Comparison of ENCODE assay signal across 2 fruit fly cellular contexts in genomic region chr2L:11170549-11170948, dm6.
TF ChIP-seq lines count a peak whose summit lies in the region.

No protein-coding gene starts in this region.

- TF ChIP-seq CTCF in whole organism, embryonic (GFP tag; optimal IDR thresholded peaks at IDR 0.05; lab: Kevin White, UChicago), result no peak

TF ChIP-seq in whole organism, embryonic, 481 proteins besides CTCF, POLR2A, EP300 and RAD21:
- TF ChIP-seq chinmo (GFP tag; IDR thresholded peaks at IDR 0.05; lab: Robert Waterston, UW; ENCODE audit: partially characterized antibody) (0 out of 4 replicates have a peak, but pooled peaks have one; percentile 51), MTF-1 (GFP tag; optimal IDR thresholded peaks at IDR 0.05; lab: Kevin White, UChicago; ENCODE audit: borderline replicate concordance) (no peak), sd (tag; optimal IDR thresholded peaks at IDR 0.05; lab: Kevin White, UChicago) (peak; percentile 2), cas (GFP tag; IDR thresholded peaks at IDR 0.05; lab: Robert Waterston, UW) (0 out of 2 replicates have a peak, but pooled peaks have one; percentile 16), CG6765 (GFP tag; optimal IDR thresholded peaks at IDR 0.05; lab: Kevin White, UChicago) (no peak), CG11456 (GFP tag; IDR thresholded peaks at IDR 0.05; lab: Robert Waterston, UW) (0 out of 3 replicates have a peak, but pooled peaks have one; percentile 43), CG12769 (tag; optimal IDR thresholded peaks at IDR 0.05; lab: Kevin White, UChicago) (peak; percentile 82), Med (GFP tag; lab: Kevin White, UChicago) (peak; percentile 60)
TF ChIP-seq in whole organism, embryonic: peak in this region for 6.

TF ChIP-seq in whole organism, prepupa, 60 proteins besides CTCF, POLR2A, EP300 and RAD21:
- TF ChIP-seq eg (GFP tag; IDR thresholded peaks at IDR 0.05; lab: Robert Waterston, UW) (0 out of 3 replicates have a peak, but pooled peaks have one; percentile 18), CG15336 (GFP tag; IDR thresholded peaks at IDR 0.05; lab: Robert Waterston, UW) (no peak), Smox (GFP tag; optimal IDR thresholded peaks at IDR 0.05; lab: Kevin White, UChicago) (no peak)
